Worm (Caenorhabditis elegans) whole organism, midembryonic: ENCODE results near the gene zipt-2.1.

Experiments used
- T22C8.4 ChIP-seq: fragments of 200-800 bp; sonication (Bioruptor generic); IDR thresholded peaks from 2 replicates; pipeline ENCODE4 v1.3.6; 2022; ENCODE audit warnings: missing genetic modification characterization, missing compliant biosample characterization
- cog-1 ChIP-seq: sonication (generic microtip); optimal IDR thresholded peaks from 2 replicates; lab custom pipeline; 2016; ENCODE audit warnings: missing genetic modification characterization, missing compliant biosample characterization
- flt-1 ChIP-seq: fragments of 200-800 bp; sonication (Bioruptor generic); IDR thresholded peaks from 2 replicates; pipeline ENCODE4 v1.3.6; 2022; ENCODE audit warnings: missing genetic modification characterization, missing compliant biosample characterization
- med-1 ChIP-seq: sonication (generic microtip); optimal IDR thresholded peaks from 2 replicates; lab custom pipeline; 2017; ENCODE audit warnings: missing genetic modification characterization, mild to moderate bottlenecking, missing compliant biosample characterization, antibody characterized with exemption, missing genetic modification reagents; ENCODE audit not compliant: insufficient read depth
- ref-1 ChIP-seq: fragments of 200-800 bp; sonication (Bioruptor generic); conservative IDR thresholded peaks from 2 replicates; pipeline ENCODE4 v1.3.6; 2022; ENCODE audit warnings: missing genetic modification reagents, missing genetic modification characterization, missing compliant biosample characterization
- tab-1 ChIP-seq: fragments of 200-800 bp; sonication (Bioruptor generic); IDR thresholded peaks from 2 replicates; pipeline ENCODE4 v1.3.6; 2022; ENCODE audit warnings: missing genetic modification characterization, missing compliant biosample characterization
- ztf-23 ChIP-seq: fragments of 200-800 bp; sonication (Bioruptor generic); IDR thresholded peaks from 2 replicates; pipeline ENCODE4 v1.3.6; 2022; ENCODE audit warnings: missing genetic modification reagents, missing genetic modification characterization, missing compliant biosample characterization
- ztf-29 ChIP-seq: fragments of 200-800 bp; sonication (Bioruptor generic); IDR thresholded peaks from 2 replicates; pipeline ENCODE4 v1.3.6; 2022; ENCODE audit warnings: missing genetic modification reagents, missing genetic modification characterization, missing compliant biosample characterization

- TF ChIP-seq flt-1 (GFP tag; lab: Robert Waterston, UW) = no peak
- TF ChIP-seq cog-1 = no peak
- no peak for TF ChIP-seq ref-1 (GFP tag; lab: Robert Waterston, UW)
- TF ChIP-seq tab-1 (GFP tag; lab: Robert Waterston, UW) = no peak
- TF ChIP-seq T22C8.4 = no peak
- no peak for TF ChIP-seq ztf-29 (GFP tag; lab: Robert Waterston, UW)
- no peak for TF ChIP-seq med-1 (GFP tag; lab: Kevin White, UChicago)
- TF ChIP-seq ztf-23 = no peak
Measured at ce11 chrIV:10754685-10755084, 44.8 kb upstream of the zipt-2.1 start, which contains the start of gene T25B9.5.
